Worm (Caenorhabditis elegans): Measurements from ENCODE around the gene npa-1.

Gene npa-1

DNA sequence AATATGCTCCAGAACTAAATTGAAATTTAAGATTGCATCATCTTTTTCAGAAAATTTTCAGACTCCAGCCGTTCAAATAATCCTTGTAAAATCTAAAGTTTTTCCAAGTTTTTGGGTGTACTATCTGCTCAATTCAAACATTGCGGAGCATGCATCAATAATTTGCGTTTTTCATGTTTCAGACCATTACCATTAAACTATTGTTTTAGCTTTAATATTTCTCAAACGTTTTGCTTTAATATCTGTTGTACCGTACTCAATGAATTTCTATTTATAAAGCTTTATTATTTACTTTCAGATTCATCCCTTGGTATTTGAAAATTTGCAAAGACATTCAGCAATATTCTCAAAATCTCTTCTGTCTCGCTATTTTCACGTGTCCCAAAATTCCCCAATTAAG lies 27.7 kb downstream of the npa-1 start, which contains the start of gene odr-2:
Gene odr-2 (plus strand): TSS at position 301 of the 400 bp plus-strand sequence.
- no peak for TF ChIP-seq lsy-2 (tag; optimal IDR thresholded peaks at IDR 0.05)
- no peak for TF ChIP-seq nhr-76 (tag; optimal IDR thresholded peaks at IDR 0.05)
- TF ChIP-seq ceh-43 (GFP tag; optimal IDR thresholded peaks at IDR 0.05), result no peak
- no peak for TF ChIP-seq unc-39 (tag; optimal IDR thresholded peaks at IDR 0.05)
- no peak for TF ChIP-seq nhr-12 (tag; optimal IDR thresholded peaks at IDR 0.05)
- TF ChIP-seq ham-2 (GFP tag; optimal IDR thresholded peaks at IDR 0.05), result no peak
- no peak for TF ChIP-seq mls-2 (tag; optimal IDR thresholded peaks at IDR 0.05)
- TF ChIP-seq ces-1 (GFP tag; optimal IDR thresholded peaks at IDR 0.05), result no peak
- TF ChIP-seq bed-3 (GFP tag; optimal IDR thresholded peaks at IDR 0.05), result no peak
- TF ChIP-seq drap-1 (GFP tag; optimal IDR thresholded peaks at IDR 0.05), result no peak
- no peak for TF ChIP-seq nhr-2 (tag; optimal IDR thresholded peaks at IDR 0.05)

DNA sequence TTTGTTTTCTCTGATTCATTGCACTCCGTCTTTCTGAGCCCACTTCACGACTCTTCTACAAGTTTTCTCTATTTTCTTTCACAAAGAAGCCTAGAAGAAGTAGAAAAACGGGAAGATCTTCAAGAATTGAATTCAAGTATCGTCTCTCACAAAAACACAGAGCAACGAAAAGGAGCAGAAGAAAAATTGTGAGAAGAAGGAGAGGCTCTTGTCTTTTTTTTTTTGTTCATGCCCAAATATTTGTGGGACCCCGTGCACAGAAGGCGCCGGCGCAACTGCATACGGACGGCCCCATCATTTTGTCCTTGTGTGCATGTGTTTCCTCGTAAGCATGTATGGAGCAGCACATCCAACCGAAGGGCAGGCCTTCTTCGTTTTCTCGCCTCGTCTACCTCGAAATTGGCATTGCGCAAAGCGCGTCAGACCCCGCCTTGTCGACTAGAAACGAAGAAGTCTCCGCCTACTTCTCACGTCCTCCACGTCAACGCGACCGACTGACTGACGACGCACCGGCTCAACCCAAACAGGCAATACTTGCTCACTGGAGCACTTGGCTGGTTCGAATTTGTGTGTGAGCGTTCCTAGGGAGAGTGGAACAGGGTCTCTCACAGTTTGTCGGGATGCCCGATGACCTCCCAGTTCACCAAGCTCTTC lies 31.0 kb downstream of the npa-1 start:
- TF ChIP-seq unc-62 (GFP tag; optimal IDR thresholded peaks at IDR 0.05) (no peak), nhr-12 (tag; optimal IDR thresholded peaks at IDR 0.05) (no peak), sem-2 (GFP tag; optimal IDR thresholded peaks at IDR 0.05) (no peak), unc-120 (tag; optimal IDR thresholded peaks at IDR 0.05; ENCODE audit: poor library complexity, severe bottlenecking) (no peak), elt-1 (tag; optimal IDR thresholded peaks at IDR 0.05; ENCODE audit: borderline replicate concordance, insufficient read depth) (no peak), zip-8 (tag; optimal IDR thresholded peaks at IDR 0.05) (no peak), elt-3 (tag; optimal IDR thresholded peaks at IDR 0.05) (no peak), pha-4 (tag; optimal IDR thresholded peaks at IDR 0.05) (no peak), lin-13 (tag; optimal IDR thresholded peaks at IDR 0.05) (no peak), nhr-28 (tag; optimal IDR thresholded peaks at IDR 0.05) (no peak), nhr-76 (tag; optimal IDR thresholded peaks at IDR 0.05) (no peak), snpc-4 (tag; optimal IDR thresholded peaks at IDR 0.05) (no peak), ham-2 (GFP tag; optimal IDR thresholded peaks at IDR 0.05) (no peak), flh-1 (GFP tag; optimal IDR thresholded peaks at IDR 0.05) (no peak), mep-1 (tag; optimal IDR thresholded peaks at IDR 0.05) (no peak), sptf-1 (tag; optimal IDR thresholded peaks at IDR 0.05) (no peak), blmp-1 (tag; optimal IDR thresholded peaks at IDR 0.05) (no peak), nhr-237 (tag; optimal IDR thresholded peaks at IDR 0.05) (no peak), ceh-43 (GFP tag; optimal IDR thresholded peaks at IDR 0.05) (no peak), tbx-8 (GFP tag; optimal IDR thresholded peaks at IDR 0.05) (no peak)

DNA sequence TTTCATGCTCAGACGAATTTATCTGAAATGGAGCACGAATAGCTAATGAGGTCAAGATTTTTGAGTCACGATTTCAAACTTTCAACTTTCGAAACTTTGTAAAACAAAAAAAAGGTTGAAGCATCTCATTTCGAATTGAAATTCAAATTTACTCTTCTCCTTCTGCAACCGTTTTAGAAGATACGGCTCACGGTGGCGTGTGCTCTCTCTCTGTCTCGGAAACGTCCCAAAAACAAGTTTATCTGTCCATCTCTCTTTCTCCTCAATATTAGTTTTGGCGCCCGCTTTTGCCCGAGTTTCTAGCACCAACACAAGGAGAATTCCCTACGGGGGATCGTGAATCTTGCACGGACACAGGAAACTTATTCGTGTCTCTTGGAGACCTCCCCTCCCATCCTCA lies 34.8 kb downstream of the npa-1 start:
- TF ChIP-seq ces-1 (GFP tag; optimal IDR thresholded peaks at IDR 0.05) (peak; percentile 21), mab-5 (tag; optimal IDR thresholded peaks at IDR 0.05) (no peak)

DNA sequence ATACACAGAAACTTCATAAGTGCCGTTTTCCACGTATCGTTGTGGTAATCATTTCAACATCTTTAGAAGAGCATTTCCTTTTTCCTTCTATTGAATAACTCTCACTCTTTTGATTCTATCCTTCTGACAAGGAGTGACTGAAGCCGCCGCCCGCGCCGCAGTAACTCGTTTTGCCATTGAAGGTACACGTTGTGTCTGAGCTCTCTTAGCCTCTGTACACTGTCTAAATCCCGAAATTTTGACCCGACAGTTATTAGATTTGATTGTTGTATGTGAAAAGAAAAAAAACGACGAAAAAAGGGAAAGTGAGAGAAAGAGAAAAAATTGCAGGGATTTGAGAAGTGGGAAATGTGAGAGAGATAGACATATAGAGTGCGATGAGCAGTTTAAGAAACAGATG lies 35.7 kb downstream of the npa-1 start:
- peak; percentile 95 for TF ChIP-seq ces-1 (GFP tag; optimal IDR thresholded peaks at IDR 0.05)
- no peak for TF ChIP-seq tbx-8 (GFP tag; optimal IDR thresholded peaks at IDR 0.05)

- TF ChIP-seq blmp-1 (tag; optimal IDR thresholded peaks at IDR 0.05), result no peak
- no peak for TF ChIP-seq bed-3 (GFP tag; optimal IDR thresholded peaks at IDR 0.05)
- no peak for TF ChIP-seq cnd-1 (tag; optimal IDR thresholded peaks at IDR 0.05)
- no peak for TF ChIP-seq elt-3 (tag; optimal IDR thresholded peaks at IDR 0.05)
These were observed 36.6 kb downstream of the npa-1 start for ce11 chrV:7112223-7112622.

- no peak for TF ChIP-seq hlh-1 (tag; optimal IDR thresholded peaks at IDR 0.05)
- TF ChIP-seq zip-8 (tag; optimal IDR thresholded peaks at IDR 0.05), result no peak
- no peak for TF ChIP-seq nhr-237 (tag; optimal IDR thresholded peaks at IDR 0.05)
- no peak for TF ChIP-seq blmp-1 (tag; optimal IDR thresholded peaks at IDR 0.05)
- no peak for TF ChIP-seq nhr-28 (tag; optimal IDR thresholded peaks at IDR 0.05)
- no peak for TF ChIP-seq unc-120 (tag; optimal IDR thresholded peaks at IDR 0.05; ENCODE audit: poor library complexity, severe bottlenecking)
- no peak for TF ChIP-seq sem-2 (GFP tag; optimal IDR thresholded peaks at IDR 0.05)
- no peak for TF ChIP-seq nhr-2 (tag; optimal IDR thresholded peaks at IDR 0.05)
These were observed 43.2 kb downstream of the npa-1 start, which contains the start of gene srx-33 for ce11 chrV:7118796-7119195. srx-33 (minus strand) TSS chrV:7118896.

Measured in whole organism, mixed stage, embryonic.